Worm (Caenorhabditis elegans): ENCODE measurements around the gene tra-1.

Gene tra-1

ce11 chrIII:11206875-11207274 is 11.9 kb upstream of the tra-1 start:
- TF ChIP-seq zfh-2 (GFP tag; conservative IDR thresholded peaks at IDR 0.05) = 0 out of 2 replicates have a peak, but pooled peaks have one; percentile 23
- no peak for TF ChIP-seq ekl-4 (GFP tag; IDR thresholded peaks at IDR 0.05)

ce11 chrIII:11202992-11203391 is 8.0 kb upstream of the tra-1 start:
- TF ChIP-seq ceh-27 (GFP tag; optimal IDR thresholded peaks at IDR 0.05) = no peak
- TF ChIP-seq cebp-1 (GFP tag; IDR thresholded peaks at IDR 0.05) = no peak
- TF ChIP-seq cebp-1 (tag; optimal IDR thresholded peaks at IDR 0.05) = peak; percentile 52
- TF ChIP-seq snpc-1.1 (tag; optimal IDR thresholded peaks at IDR 0.05; ENCODE audit: insufficient read depth) = no peak
- TF ChIP-seq chd-7 (tag; optimal IDR thresholded peaks at IDR 0.05) = no peak
- TF ChIP-seq rcor-1 (GFP tag; IDR thresholded peaks at IDR 0.05) = no peak
- TF ChIP-seq Y56A3A.18 (GFP tag; IDR thresholded peaks at IDR 0.05) = no peak
- TF ChIP-seq madf-10 (tag; optimal IDR thresholded peaks at IDR 0.05) = peak; percentile 91
- no peak for TF ChIP-seq F49E8.2 (tag; optimal IDR thresholded peaks at IDR 0.05; ENCODE audit: insufficient read depth)
- no peak for TF ChIP-seq akir-1 (GFP tag; optimal IDR thresholded peaks at IDR 0.05)
- TF ChIP-seq egl-44 (GFP tag; IDR thresholded peaks at IDR 0.05) = no peak
- no peak for TF ChIP-seq fkh-3 (tag; optimal IDR thresholded peaks at IDR 0.05)
- TF ChIP-seq F33H1.4 (GFP tag; IDR thresholded peaks at IDR 0.05) = no peak
- no peak for TF ChIP-seq T07F8.4 (tag; optimal IDR thresholded peaks at IDR 0.05)
- TF ChIP-seq F39B2.1 (GFP tag; IDR thresholded peaks at IDR 0.05) = no peak
- peak; percentile 55 for TF ChIP-seq K12H6.12 (tag; optimal IDR thresholded peaks at IDR 0.05)
- peak in 1 of 3 experiments; percentile 33 for TF ChIP-seq lin-35 (GFP tag; optimal IDR thresholded peaks at IDR 0.05)
- TF ChIP-seq athp-1 (tag; optimal IDR thresholded peaks at IDR 0.05) = no peak
- TF ChIP-seq attf-5 (GFP tag; optimal IDR thresholded peaks at IDR 0.05) = peak; percentile 54
- peak; percentile 98 for TF ChIP-seq egrh-3 (GFP tag; IDR thresholded peaks at IDR 0.05)
- TF ChIP-seq F10E7.11 (tag; optimal IDR thresholded peaks at IDR 0.05) = no peak
- TF ChIP-seq zfh-2 (GFP tag; conservative IDR thresholded peaks at IDR 0.05) = peak; percentile 97
- TF ChIP-seq F52B5.7 (tag; optimal IDR thresholded peaks at IDR 0.05) = no peak
- no peak for TF ChIP-seq ceh-100 (GFP tag; IDR thresholded peaks at IDR 0.05)
- TF ChIP-seq pbrm-1 (GFP tag; IDR thresholded peaks at IDR 0.05) = peak; percentile 27; the same call in 1 of the 2 replicates
- no peak for TF ChIP-seq bed-1 (GFP tag; IDR thresholded peaks at IDR 0.05)
- no peak for TF ChIP-seq ztf-28 (GFP tag; IDR thresholded peaks at IDR 0.05)
- no peak for TF ChIP-seq ceh-91 (GFP tag; IDR thresholded peaks at IDR 0.05)
- 0 out of 2 replicates have a peak, but pooled peaks have one; percentile 34 for TF ChIP-seq K11D2.4 (GFP tag; IDR thresholded peaks at IDR 0.05)
- no peak for TF ChIP-seq F57C9.4 (tag; optimal IDR thresholded peaks at IDR 0.05)
- no peak for TF ChIP-seq lsl-1 (GFP tag; optimal IDR thresholded peaks at IDR 0.05)
- peak; percentile 54 for TF ChIP-seq mcd-1 (GFP tag; IDR thresholded peaks at IDR 0.05)

ce11 chrIII:11200879-11201518 is 6.0 kb upstream of the tra-1 start:
- TF ChIP-seq zfh-2 (GFP tag; conservative IDR thresholded peaks at IDR 0.05) (0 out of 2 replicates have a peak, but pooled peaks have one; percentile 25), unc-62 (GFP tag; optimal IDR thresholded peaks at IDR 0.05) (no peak)

ce11 chrIII:11197327-11197726 is 2.3 kb upstream of the tra-1 start:
- TF ChIP-seq F23B12.7 (tag; optimal IDR thresholded peaks at IDR 0.05; ENCODE audit: insufficient read depth) (no peak), cebp-1 (GFP tag; IDR thresholded peaks at IDR 0.05) (no peak), cebp-1 (tag; optimal IDR thresholded peaks at IDR 0.05) (peak; percentile 62), snpc-4 (GFP tag; optimal IDR thresholded peaks at IDR 0.05) (no peak), snpc-4 (tag; optimal IDR thresholded peaks at IDR 0.05) (no peak), hmg-1.2 (GFP tag; IDR thresholded peaks at IDR 0.05) (peak; percentile 21; the same call in 1 of the 2 replicates), tbp1 (GFP tag; optimal IDR thresholded peaks at IDR 0.05) (peak; percentile 17), lsl-1 (GFP tag; optimal IDR thresholded peaks at IDR 0.05) (no peak), attf-5 (GFP tag; optimal IDR thresholded peaks at IDR 0.05) (peak; percentile 35), efl-1 (GFP tag; optimal IDR thresholded peaks at IDR 0.05) (no peak), K11D2.4 (GFP tag; IDR thresholded peaks at IDR 0.05) (0 out of 2 replicates have a peak, but pooled peaks have one; percentile 35), hlh-26 (GFP tag; conservative IDR thresholded peaks at IDR 0.05) (no peak), mcd-1 (GFP tag; IDR thresholded peaks at IDR 0.05) (0 out of 2 replicates have a peak, but pooled peaks have one; percentile 4), atf-7 (tag; optimal IDR thresholded peaks at IDR 0.05) (peak; percentile 66), bed-1 (GFP tag; IDR thresholded peaks at IDR 0.05) (no peak), nhr-120 (GFP tag; IDR thresholded peaks at IDR 0.05) (no peak)

All from whole organism, young adult.